Worm (Caenorhabditis elegans): Measurements from ENCODE around the gene srh-17.

The srh-17 gene

DNA sequence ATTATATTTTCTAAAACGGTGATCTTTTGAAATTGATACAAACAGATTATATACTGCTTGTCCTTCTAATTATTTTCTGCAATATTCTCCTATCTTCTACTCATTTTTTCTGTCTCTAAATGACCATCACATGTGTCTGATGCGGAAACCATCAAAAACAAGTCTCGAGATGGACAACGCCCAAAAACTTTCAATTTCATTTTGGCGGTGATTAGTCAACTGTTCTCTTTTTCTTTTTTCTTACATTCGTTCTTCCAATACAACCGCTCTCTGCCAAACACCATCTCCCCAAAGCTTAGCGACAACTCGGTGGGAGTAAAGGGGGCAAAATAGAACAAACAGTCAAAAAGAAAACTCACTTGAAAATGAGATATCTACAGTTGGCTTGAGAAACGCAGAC lies 27.8 kb upstream of the srh-17 start:
- TF ChIP-seq blmp-1 (tag; optimal IDR thresholded peaks at IDR 0.05) (peak; percentile 95), ets-5 (GFP tag; IDR thresholded peaks at IDR 0.05) (no peak), isw-1 (GFP tag; IDR thresholded peaks at IDR 0.05) (no peak), efl-1 (optimal IDR thresholded peaks at IDR 0.05) (no peak), efl-1 (GFP tag; optimal IDR thresholded peaks at IDR 0.05 in 1 of 2) (peak in 1 of 2 experiments; percentile 64), unc-98 (GFP tag; IDR thresholded peaks at IDR 0.05) (no peak), ztf-4 (tag; optimal IDR thresholded peaks at IDR 0.05) (no peak), nhr-28 (tag; optimal IDR thresholded peaks at IDR 0.05) (no peak), sptf-1 (tag; optimal IDR thresholded peaks at IDR 0.05) (no peak), mab-9 (GFP tag; IDR thresholded peaks at IDR 0.05) (0 out of 2 replicates have a peak, but pooled peaks have one; percentile 24), efl-3 (GFP tag; optimal IDR thresholded peaks at IDR 0.05) (no peak), C04F5.9 (tag; optimal IDR thresholded peaks at IDR 0.05) (no peak), Y116A8C.19 (tag; optimal IDR thresholded peaks at IDR 0.05; ENCODE audit: borderline replicate concordance) (no peak), pax-3 (tag; optimal IDR thresholded peaks at IDR 0.05) (no peak), lin-35 (GFP tag; optimal IDR thresholded peaks at IDR 0.05) (no peak), sox-4 (tag; optimal IDR thresholded peaks at IDR 0.05) (no peak), lin-14 (GFP tag; optimal IDR thresholded peaks at IDR 0.05) (peak; percentile 49), alr-1 (tag; optimal IDR thresholded peaks at IDR 0.05; ENCODE audit: borderline replicate concordance) (no peak), aly-2 (tag; optimal IDR thresholded peaks at IDR 0.05) (no peak), nhr-90 (tag; optimal IDR thresholded peaks at IDR 0.05; ENCODE audit: poor library complexity) (no peak), zag-1 (tag; optimal IDR thresholded peaks at IDR 0.05) (no peak), nhr-85 (tag) (peak; percentile 54), pqm-1 (tag; optimal IDR thresholded peaks at IDR 0.05) (no peak), lin-39 (tag; optimal IDR thresholded peaks at IDR 0.05) (no peak)

DNA sequence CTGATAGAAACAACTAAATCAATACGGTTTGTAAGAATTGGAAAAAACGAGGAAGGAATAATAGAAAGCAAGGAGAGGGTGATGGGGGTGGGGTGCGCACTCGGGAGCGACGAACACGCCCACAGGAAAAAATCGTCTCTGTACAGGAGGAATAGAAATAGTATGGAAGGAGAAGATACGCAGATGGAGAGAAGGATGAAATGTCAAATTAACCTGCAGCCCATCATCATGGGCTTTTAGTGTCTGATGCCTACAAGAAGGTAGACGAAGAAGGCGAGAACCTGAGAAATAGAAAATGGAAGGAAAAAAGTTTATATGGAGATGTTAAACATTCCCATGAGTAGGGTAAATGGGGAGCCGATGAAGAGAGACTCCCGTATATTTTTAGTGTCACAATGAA lies 26.0 kb upstream of the srh-17 start, which contains the start of gene F43D2.6:
Gene F43D2.6, minus strand, starts transcription at position 62 of the 400 bp plus-strand sequence.
- TF ChIP-seq zag-1 (tag; optimal IDR thresholded peaks at IDR 0.05) (no peak), efl-1 (optimal IDR thresholded peaks at IDR 0.05) (no peak), efl-1 (GFP tag; optimal IDR thresholded peaks at IDR 0.05 in 1 of 2) (peak in 1 of 2 experiments; percentile 65), ztf-4 (tag; optimal IDR thresholded peaks at IDR 0.05) (no peak)

DNA sequence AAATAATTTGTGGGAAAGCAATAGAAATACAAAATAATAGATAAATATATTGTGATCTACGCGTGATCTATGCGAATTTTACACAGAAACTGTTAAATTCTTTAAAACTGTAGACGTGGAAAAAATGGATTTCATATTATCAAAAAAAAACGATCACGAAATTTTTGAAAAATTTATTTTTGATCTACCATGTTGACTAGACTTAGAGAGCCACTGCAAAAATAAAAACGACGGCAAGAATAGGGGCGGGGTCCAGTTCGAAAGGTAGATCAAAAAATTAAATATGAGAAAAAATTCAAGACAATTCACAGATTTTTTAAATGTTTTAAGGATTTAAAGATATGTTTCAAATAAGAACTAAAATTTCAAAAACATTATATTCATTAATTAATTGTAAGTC lies 23.0 kb upstream of the srh-17 start:
- TF ChIP-seq sptf-1 (tag; optimal IDR thresholded peaks at IDR 0.05): no peak
- no peak for TF ChIP-seq egl-27 (tag; optimal IDR thresholded peaks at IDR 0.05)
- no peak for TF ChIP-seq dsc-1 (tag; optimal IDR thresholded peaks at IDR 0.05)
- TF ChIP-seq C16A3.4 (tag; optimal IDR thresholded peaks at IDR 0.05): no peak
- TF ChIP-seq lin-13 (GFP tag; optimal IDR thresholded peaks at IDR 0.05): no peak
- no peak for TF ChIP-seq ets-5 (GFP tag; IDR thresholded peaks at IDR 0.05)

DNA sequence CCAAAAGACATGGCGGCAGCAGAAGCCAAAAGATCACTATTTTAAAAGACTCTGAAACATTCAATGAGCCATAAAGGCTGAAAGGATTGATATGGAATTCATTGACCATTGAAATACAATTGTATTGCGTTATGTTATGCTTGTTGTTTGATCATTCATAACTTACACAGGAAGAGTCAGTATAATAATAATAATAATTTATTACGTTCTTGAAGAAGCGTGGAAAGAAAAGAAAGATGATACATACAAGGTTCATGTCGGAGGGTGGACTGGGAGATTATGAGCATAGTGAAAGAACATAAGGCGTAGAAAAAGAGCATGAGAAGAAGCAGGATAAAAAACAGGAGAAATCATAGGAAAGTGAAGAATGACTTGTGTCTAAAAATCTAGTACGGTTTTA lies 21.0 kb upstream of the srh-17 start, which contains the start of gene F43D2.7:
Gene F43D2.7, minus strand, starts transcription at position 101 of the 400 bp plus-strand sequence.
- no peak for TF ChIP-seq nhr-84 (tag; optimal IDR thresholded peaks at IDR 0.05)

DNA sequence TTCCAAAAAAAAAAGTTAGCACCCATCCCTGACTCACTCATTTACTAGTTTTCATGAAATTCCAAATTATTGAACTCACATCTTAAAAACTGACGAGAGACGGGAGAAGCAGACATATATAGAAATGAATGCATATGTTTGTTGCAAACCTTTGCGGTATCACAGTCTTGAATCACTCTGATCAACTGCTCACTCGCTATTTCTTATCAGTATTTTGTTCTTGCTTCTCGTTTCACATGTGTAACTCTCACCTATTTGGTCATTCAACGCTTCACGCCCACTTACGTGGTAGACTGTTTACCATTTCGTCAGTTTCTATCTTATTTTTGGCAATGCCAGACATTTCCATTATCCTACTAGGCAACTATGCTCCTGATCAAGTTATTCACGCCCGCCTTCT lies 20.3 kb upstream of the srh-17 start, which contains the start of gene C54G10.1:
Gene C54G10.1, plus strand, starts transcription at position 333 of the 400 bp plus-strand sequence.
- TF ChIP-seq elt-2 (tag; optimal IDR thresholded peaks at IDR 0.05): peak; percentile 70
- TF ChIP-seq elt-3 (tag; optimal IDR thresholded peaks at IDR 0.05): no peak
- TF ChIP-seq lin-35 (GFP tag; optimal IDR thresholded peaks at IDR 0.05): peak in 1 of 2 experiments; percentile 18

DNA sequence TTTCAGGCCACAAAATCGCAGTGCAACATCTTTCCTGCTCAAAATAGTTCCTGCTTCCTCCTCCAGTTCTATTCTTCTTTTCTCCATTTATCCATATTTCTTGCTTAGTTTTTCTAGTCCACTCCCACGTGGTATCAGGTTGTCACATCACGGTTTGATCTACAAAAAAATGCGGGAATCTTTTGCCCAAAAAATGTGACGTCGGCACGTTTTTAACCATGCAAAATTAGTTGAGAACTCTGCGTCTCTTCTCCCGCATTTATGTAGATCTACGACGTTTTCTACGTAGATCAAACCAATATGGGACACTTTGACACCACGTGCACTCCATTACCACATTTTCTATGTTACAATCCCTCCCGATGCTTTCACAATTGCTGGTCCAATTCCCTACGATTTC lies 19.1 kb upstream of the srh-17 start:
- TF ChIP-seq grh-1 (GFP tag; IDR thresholded peaks at IDR 0.05): no peak
- TF ChIP-seq efl-1 (optimal IDR thresholded peaks at IDR 0.05): no peak
- no peak for TF ChIP-seq efl-1 (GFP tag; optimal IDR thresholded peaks at IDR 0.05 in 1 of 2)

All from whole organism, L1 larva.